Worm (Caenorhabditis elegans) whole organism, L1 larva: ENCODE results near the gene F13B12.4.

Experiments used
- fkh-10 ChIP-seq: sonication (generic microtip); optimal IDR thresholded peaks from 2 replicates; lab custom pipeline; 2017; ENCODE audit warnings: missing biosample characterization, missing genetic modification reagents, missing genetic modification characterization
- fkh-8 ChIP-seq: sonication (generic microtip); optimal IDR thresholded peaks from 2 replicates; lab custom pipeline; 2016; ENCODE audit warnings: mild to moderate bottlenecking, missing genetic modification characterization, missing compliant biosample characterization
- unc-130 ChIP-seq: fragments of 150-350 bp; optimal IDR thresholded peaks from 2 replicates; lab custom pipeline; 2017; ENCODE audit warnings: missing biosample characterization, missing genetic modification characterization, inconsistent platforms
- vab-15 ChIP-seq: sonication (generic microtip); optimal IDR thresholded peaks from 2 replicates; lab custom pipeline; 2017; ENCODE audit warnings: missing genotype, mild to moderate bottlenecking, missing genetic modification characterization, missing compliant biosample characterization
- ztf-11 ChIP-seq, 2 experiments: sonication (generic microtip); optimal IDR thresholded peaks; 2 replicates each; lab custom pipeline; 2016 to 2017; ENCODE audit warnings: missing genetic modification characterization in 2 of 2, missing biosample characterization in 1 of 2, missing compliant biosample characterization in 1 of 2
- ztf-4 ChIP-seq: fragments of 150-350 bp; optimal IDR thresholded peaks from 2 replicates; lab custom pipeline; 2014; ENCODE audit warnings: missing biosample characterization, missing genetic modification characterization

DNA sequence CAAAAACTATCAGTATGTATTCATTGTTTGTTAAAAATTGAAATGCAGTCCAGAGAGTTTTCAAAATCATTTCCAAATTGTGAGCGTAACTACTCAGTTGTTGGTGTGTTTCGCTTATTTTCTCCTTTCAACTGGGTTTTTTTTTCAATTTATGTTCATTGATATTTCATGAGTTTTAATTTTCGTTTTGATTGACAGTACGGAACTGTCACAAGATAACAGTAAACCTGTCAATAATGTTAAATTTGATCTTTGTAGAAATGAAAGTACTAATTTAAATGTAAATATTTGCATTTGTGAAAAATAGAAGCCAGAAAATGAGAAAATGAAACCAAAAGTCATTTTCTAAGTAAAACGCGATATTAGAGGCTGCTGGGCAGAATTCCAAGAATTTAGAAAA, 12.9 kb upstream of the F13B12.4 start:
- TF ChIP-seq vab-15 (tag; lab: Kevin White, UChicago) (no peak), ztf-11 (tag; optimal IDR thresholded peaks at IDR 0.05; lab: Kevin White, UChicago) (no peak), fkh-8 (tag; lab: Kevin White, UChicago) (no peak), ztf-4 (tag; lab: Kevin White, UChicago) (no peak), unc-130 (tag; lab: Kevin White, UChicago) (no peak), fkh-10 (GFP tag; lab: Kevin White, UChicago) (no peak)
